Worm (Caenorhabditis elegans): Measurements from ENCODE around the gene F21D12.2.
A peak's percentile ranks its signal among the peaks of the same experiment; 100 is the strongest.

F21D12.2 gene

ce11 chrII:7356773-7357172 lies 39.2 kb downstream of the F21D12.2 start:
- no peak for TF ChIP-seq unc-55 (GFP tag; optimal IDR thresholded peaks at IDR 0.05)
- TF ChIP-seq npax-4 (tag; optimal IDR thresholded peaks at IDR 0.05), result no peak
- no peak for TF ChIP-seq fkh-10 (GFP tag; optimal IDR thresholded peaks at IDR 0.05)
- no peak for TF ChIP-seq ceh-30 (tag; optimal IDR thresholded peaks at IDR 0.05)

ce11 chrII:7357176-7357575 lies 39.6 kb downstream of the F21D12.2 start:
- TF ChIP-seq fkh-6 (tag; optimal IDR thresholded peaks at IDR 0.05) (no peak), nfya-1 (tag; optimal IDR thresholded peaks at IDR 0.05) (no peak)

- TF ChIP-seq unc-42 (tag; optimal IDR thresholded peaks at IDR 0.05) (no peak), ref-2 (tag; optimal IDR thresholded peaks at IDR 0.05) (peak; percentile 16), ceh-2 (tag; optimal IDR thresholded peaks at IDR 0.05) (no peak), Y22D7AL.16 (tag; optimal IDR thresholded peaks at IDR 0.05) (no peak), pag-3 (tag; optimal IDR thresholded peaks at IDR 0.05; ENCODE audit: borderline replicate concordance) (no peak)
Observed at ce11 chrII:7358489-7358943, 40.9 kb downstream of the F21D12.2 start, which contains the start of gene insc-1. Gene insc-1 (plus strand): TSS chrII:7358893.

- TF ChIP-seq elt-2 (tag; optimal IDR thresholded peaks at IDR 0.05), result no peak
- no peak for TF ChIP-seq hlh-13 (GFP tag; optimal IDR thresholded peaks at IDR 0.05)
- TF ChIP-seq hlh-8 (tag; optimal IDR thresholded peaks at IDR 0.05), result no peak
- TF ChIP-seq pros-1 (tag; optimal IDR thresholded peaks at IDR 0.05), result no peak
- no peak for TF ChIP-seq pha-2 (tag; optimal IDR thresholded peaks at IDR 0.05)
- TF ChIP-seq tbx-7 (tag; optimal IDR thresholded peaks at IDR 0.05), result no peak
- TF ChIP-seq ceh-2 (tag; optimal IDR thresholded peaks at IDR 0.05), result no peak
- TF ChIP-seq unc-55 (GFP tag; optimal IDR thresholded peaks at IDR 0.05), result peak; percentile 90
- TF ChIP-seq zip-5 (tag; optimal IDR thresholded peaks at IDR 0.05), result no peak
- peak; percentile 35 for TF ChIP-seq dve-1 (tag; optimal IDR thresholded peaks at IDR 0.05)
Observed at ce11 chrII:7363990-7364455, 46.5 kb downstream of the F21D12.2 start, which contains the start of gene msra-1. Gene msra-1 (minus strand): TSS chrII:7364040.

ce11 chrII:7368761-7369160 lies 51.2 kb downstream of the F21D12.2 start, which contains the start of gene F43E2.6:
Gene F43E2.6 (minus strand): TSS chrII:7368861.
- TF ChIP-seq gmeb-2 (tag; optimal IDR thresholded peaks at IDR 0.05) (no peak), rnt-1 (tag; optimal IDR thresholded peaks at IDR 0.05) (no peak), K02D7.2 (tag; optimal IDR thresholded peaks at IDR 0.05) (no peak), elt-2 (tag; optimal IDR thresholded peaks at IDR 0.05) (no peak), fax-1 (tag; optimal IDR thresholded peaks at IDR 0.05) (no peak), F13H6.1 (tag; optimal IDR thresholded peaks at IDR 0.05) (no peak), dve-1 (tag; optimal IDR thresholded peaks at IDR 0.05) (no peak), ama-1 (optimal IDR thresholded peaks at IDR 0.05) (no peak), T23F11.4 (GFP tag; optimal IDR thresholded peaks at IDR 0.05) (no peak), unc-3 (GFP tag; conservative IDR thresholded peaks at IDR 0.05) (no peak), unc-3 (tag; optimal IDR thresholded peaks at IDR 0.05) (no peak), hlh-30 (tag; optimal IDR thresholded peaks at IDR 0.05; ENCODE audit: insufficient read depth) (no peak), odd-2 (tag; optimal IDR thresholded peaks at IDR 0.05) (no peak), ceh-9 (tag; optimal IDR thresholded peaks at IDR 0.05) (no peak)
